Fruit fly (Drosophila melanogaster) whole organism, adult: ENCODE data around the gene iav.
A peak's percentile ranks its signal among the peaks of the same experiment; 100 is the strongest.

Source experiments
- CG11617 ChIP-seq: fragments of 200-800 bp; sonication (Bioruptor generic); optimal IDR thresholded peaks from 2 replicates; lab custom pipeline; 2017; ENCODE audit warnings: mild to moderate bottlenecking, missing biosample characterization, missing genetic modification reagents, missing genetic modification characterization
- CG12768 ChIP-seq: fragments of 200-800 bp; sonication (Bioruptor generic); optimal IDR thresholded peaks from 2 replicates; lab custom pipeline; 2017; ENCODE audit warnings: missing biosample characterization, missing genetic modification characterization, mild to moderate bottlenecking, moderate library complexity, missing genetic modification reagents
- CG14711 ChIP-seq: fragments of 200-800 bp; sonication (Bioruptor generic); optimal IDR thresholded peaks from 2 replicates; lab custom pipeline; 2018; ENCODE audit warnings: missing biosample characterization, mild to moderate bottlenecking, missing genetic modification characterization, moderate library complexity
- CG1620 ChIP-seq: fragments of 200-800 bp; sonication (Bioruptor generic); optimal IDR thresholded peaks from 2 replicates; lab custom pipeline; 2016; ENCODE audit warnings: missing biosample characterization, missing genetic modification characterization
- CG33017 ChIP-seq: fragments of 200-800 bp; sonication (Bioruptor generic); optimal IDR thresholded peaks from 2 replicates; lab custom pipeline; 2018; ENCODE audit warnings: missing biosample characterization, mild to moderate bottlenecking, missing genetic modification characterization, moderate library complexity
- CG5204 ChIP-seq: fragments of 200-800 bp; sonication (Bioruptor generic); optimal IDR thresholded peaks from 2 replicates; lab custom pipeline; 2016; ENCODE audit warnings: missing biosample characterization, missing genetic modification characterization
- CG7045 ChIP-seq: fragments of 200-800 bp; sonication (Bioruptor generic); optimal IDR thresholded peaks from 2 replicates; lab custom pipeline; 2017; ENCODE audit warnings: missing biosample characterization, mild to moderate bottlenecking, missing genetic modification characterization
- CG7101 ChIP-seq: fragments of 200-800 bp; sonication (Bioruptor generic); optimal IDR thresholded peaks from 2 replicates; lab custom pipeline; 2018; ENCODE audit warnings: missing biosample characterization, mild to moderate bottlenecking, missing genetic modification characterization, moderate library complexity
- Clk ChIP-seq: fragments of 200-800 bp; sonication (Bioruptor generic); optimal IDR thresholded peaks from 2 replicates; lab custom pipeline; 2017; ENCODE audit warnings: missing biosample characterization, missing genetic modification characterization
- Crg-1 ChIP-seq: fragments of 200-800 bp; sonication (Bioruptor generic); optimal IDR thresholded peaks from 2 replicates; lab custom pipeline; 2016; ENCODE audit warnings: missing biosample characterization, missing genetic modification characterization
- Hr96 ChIP-seq: fragments of 200-800 bp; sonication (Bioruptor generic); optimal IDR thresholded peaks from 2 replicates; lab custom pipeline; 2016; ENCODE audit warnings: missing biosample characterization, missing genetic modification characterization
- Mnt ChIP-seq: fragments of 200-800 bp; sonication (Bioruptor generic); optimal IDR thresholded peaks from 2 replicates; lab custom pipeline; 2016; ENCODE audit warnings: missing biosample characterization, mild to moderate bottlenecking, missing genetic modification characterization
- bab1 ChIP-seq: fragments of 200-800 bp; sonication (Bioruptor generic); optimal IDR thresholded peaks from 3 replicates; lab custom pipeline; 2019; ENCODE audit warnings: missing biosample characterization, mild to moderate bottlenecking, missing genetic modification characterization, moderate library complexity
- cic ChIP-seq: fragments of 200-800 bp; sonication (Bioruptor generic); optimal IDR thresholded peaks from 2 replicates; lab custom pipeline; 2017; ENCODE audit warnings: missing biosample characterization, mild to moderate bottlenecking, missing genetic modification characterization, moderate library complexity
- cnc ChIP-seq, 2 experiments: fragments of >200 bp; optimal IDR thresholded peaks; 2 replicates each; lab custom pipeline; 2017
- kay ChIP-seq: fragments of 200-800 bp; sonication (Bioruptor generic); peaks from one replicate; lab custom pipeline; 2016; ENCODE audit warnings: missing biosample characterization, missing genetic modification characterization, borderline replicate concordance
- ovo ChIP-seq: fragments of 200-800 bp; sonication (Bioruptor generic); optimal IDR thresholded peaks from 2 replicates; lab custom pipeline; 2016; ENCODE audit warnings: missing biosample characterization, missing genetic modification characterization
- pad ChIP-seq: fragments of 200-800 bp; sonication (Bioruptor generic); optimal IDR thresholded peaks from 3 replicates; lab custom pipeline; 2017; ENCODE audit warnings: missing biosample characterization, missing genetic modification characterization, mild to moderate bottlenecking, moderate library complexity, missing genetic modification reagents
- tj ChIP-seq: fragments of 200-800 bp; sonication (Bioruptor generic); optimal IDR thresholded peaks from 3 replicates; lab custom pipeline; 2017; ENCODE audit warnings: missing biosample characterization, mild to moderate bottlenecking, missing genetic modification characterization, moderate library complexity
- toe ChIP-seq: fragments of 200-800 bp; sonication (Bioruptor generic); optimal IDR thresholded peaks from 2 replicates; lab custom pipeline; 2016; ENCODE audit warnings: missing biosample characterization, missing genetic modification characterization

The iav gene

dm6 chrX:6778780-6779179 lies 35.0 kb upstream of the iav start:
- no peak for TF ChIP-seq toe (GFP tag; lab: Kevin White, UChicago)
- TF ChIP-seq CG12768 (GFP tag; lab: Kevin White, UChicago): no peak
- TF ChIP-seq Crg-1: no peak
- TF ChIP-seq tj (GFP tag; lab: Kevin White, UChicago): no peak
- no peak for TF ChIP-seq pad (GFP tag; lab: Kevin White, UChicago)
- TF ChIP-seq CG7045 (GFP tag; lab: Kevin White, UChicago): no peak
- no peak for TF ChIP-seq Clk (GFP tag; lab: Kevin White, UChicago)
- no peak for TF ChIP-seq ovo (GFP tag; lab: Kevin White, UChicago)
- TF ChIP-seq bab1: no peak
- no peak for TF ChIP-seq cnc (optimal IDR thresholded peaks at IDR 0.05; lab: Kevin White, UChicago)
- TF ChIP-seq CG33017 (tag; lab: Kevin White, UChicago): no peak
- no peak for TF ChIP-seq CG5204 (GFP tag; lab: Kevin White, UChicago)
- no peak for TF ChIP-seq CG1620 (GFP tag; lab: Kevin White, UChicago)
- TF ChIP-seq kay (GFP tag; lab: Kevin White, UChicago): no peak
- TF ChIP-seq CG11617 (GFP tag; lab: Kevin White, UChicago): no peak
- no peak for TF ChIP-seq CG7101 (tag; lab: Kevin White, UChicago)
- TF ChIP-seq CG14711 (tag; lab: Kevin White, UChicago): no peak
- no peak for TF ChIP-seq Mnt (GFP tag; lab: Kevin White, UChicago)

dm6 chrX:6779609-6780139 lies 34.1 kb upstream of the iav start, which contains the start of gene shf:
Gene shf, minus strand, starts transcription at chrX:6779659.
- TF ChIP-seq cnc (optimal IDR thresholded peaks at IDR 0.05; lab: Kevin White, UChicago) (no peak), CG11617 (GFP tag; lab: Kevin White, UChicago) (peak; percentile 18)

- TF ChIP-seq cic (GFP tag; lab: Kevin White, UChicago) (no peak), bab1 (no peak), CG1620 (GFP tag; lab: Kevin White, UChicago) (no peak), CG7101 (tag; lab: Kevin White, UChicago) (no peak), Crg-1 (no peak)
These were observed 22.8 kb upstream of the iav start for dm6 chrX:6790944-6791343.

dm6 chrX:6791531-6791930 lies 22.2 kb upstream of the iav start:
- TF ChIP-seq bab1 (no peak), CG14711 (tag; lab: Kevin White, UChicago) (peak; percentile 17), CG7045 (GFP tag; lab: Kevin White, UChicago) (peak; percentile 6), CG5204 (GFP tag; lab: Kevin White, UChicago) (no peak), CG33017 (tag; lab: Kevin White, UChicago) (peak; percentile 31), CG7101 (tag; lab: Kevin White, UChicago) (peak; percentile 53)

dm6 chrX:6792891-6793290 lies 20.9 kb upstream of the iav start:
- no peak for TF ChIP-seq CG1620 (GFP tag; lab: Kevin White, UChicago)
- no peak for TF ChIP-seq pad (GFP tag; lab: Kevin White, UChicago)
- TF ChIP-seq Clk (GFP tag; lab: Kevin White, UChicago): no peak
- TF ChIP-seq Crg-1: no peak
- no peak for TF ChIP-seq CG7101 (tag; lab: Kevin White, UChicago)
- TF ChIP-seq CG14711 (tag; lab: Kevin White, UChicago): no peak
- TF ChIP-seq Hr96 (GFP tag; lab: Kevin White, UChicago): no peak

dm6 chrX:6793390-6793789 lies 20.4 kb upstream of the iav start:
- TF ChIP-seq pad (GFP tag; lab: Kevin White, UChicago) (peak; percentile 76), Mnt (GFP tag; lab: Kevin White, UChicago) (no peak), ovo (GFP tag; lab: Kevin White, UChicago) (no peak), CG14711 (tag; lab: Kevin White, UChicago) (peak; percentile 34), CG7101 (tag; lab: Kevin White, UChicago) (peak; percentile 1), tj (GFP tag; lab: Kevin White, UChicago) (no peak)

dm6 chrX:6794190-6794589 lies 19.6 kb upstream of the iav start:
- peak; percentile 71 for TF ChIP-seq CG7101 (tag; lab: Kevin White, UChicago)
- no peak for TF ChIP-seq CG1620 (GFP tag; lab: Kevin White, UChicago)
- TF ChIP-seq CG11617 (GFP tag; lab: Kevin White, UChicago): no peak
- TF ChIP-seq ovo (GFP tag; lab: Kevin White, UChicago): no peak
- TF ChIP-seq CG12768 (GFP tag; lab: Kevin White, UChicago): no peak
- peak; percentile 68 for TF ChIP-seq bab1
- no peak for TF ChIP-seq Clk (GFP tag; lab: Kevin White, UChicago)
- TF ChIP-seq CG7045 (GFP tag; lab: Kevin White, UChicago): peak; percentile 50
- no peak for TF ChIP-seq Crg-1
- TF ChIP-seq CG5204 (GFP tag; lab: Kevin White, UChicago): no peak
- TF ChIP-seq CG14711 (tag; lab: Kevin White, UChicago): peak; percentile 68
- TF ChIP-seq Mnt (GFP tag; lab: Kevin White, UChicago): no peak
- TF ChIP-seq kay (GFP tag; lab: Kevin White, UChicago): no peak
- no peak for TF ChIP-seq cnc (optimal IDR thresholded peaks at IDR 0.05; lab: Kevin White, UChicago)
- no peak for TF ChIP-seq pad (GFP tag; lab: Kevin White, UChicago)
- no peak for TF ChIP-seq toe (GFP tag; lab: Kevin White, UChicago)
- no peak for TF ChIP-seq cic (GFP tag; lab: Kevin White, UChicago)
- TF ChIP-seq tj (GFP tag; lab: Kevin White, UChicago): no peak
- TF ChIP-seq Hr96 (GFP tag; lab: Kevin White, UChicago): no peak
- TF ChIP-seq CG33017 (tag; lab: Kevin White, UChicago): peak; percentile 68
